Worm (Caenorhabditis elegans) whole organism, midembryonic: ENCODE data around the gene ZK381.2.

Experiments used
- cog-1 ChIP-seq: sonication (generic microtip); optimal IDR thresholded peaks from 2 replicates; lab custom pipeline; 2016; ENCODE audit warnings: missing genetic modification characterization, missing compliant biosample characterization
- flt-1 ChIP-seq: fragments of 200-800 bp; sonication (Bioruptor generic); IDR thresholded peaks from 2 replicates; pipeline ENCODE4 v1.3.6; 2022; ENCODE audit warnings: missing genetic modification characterization, missing compliant biosample characterization
- med-1 ChIP-seq: sonication (generic microtip); optimal IDR thresholded peaks from 2 replicates; lab custom pipeline; 2017; ENCODE audit warnings: missing genetic modification characterization, mild to moderate bottlenecking, missing compliant biosample characterization, antibody characterized with exemption, missing genetic modification reagents; ENCODE audit not compliant: insufficient read depth
- ref-1 ChIP-seq: fragments of 200-800 bp; sonication (Bioruptor generic); conservative IDR thresholded peaks from 2 replicates; pipeline ENCODE4 v1.3.6; 2022; ENCODE audit warnings: missing genetic modification reagents, missing genetic modification characterization, missing compliant biosample characterization
- ztf-23 ChIP-seq: fragments of 200-800 bp; sonication (Bioruptor generic); IDR thresholded peaks from 2 replicates; pipeline ENCODE4 v1.3.6; 2022; ENCODE audit warnings: missing genetic modification reagents, missing genetic modification characterization, missing compliant biosample characterization

- TF ChIP-seq ztf-23 (no peak), cog-1 (tag; lab: Kevin White, UChicago) (no peak), med-1 (GFP tag; lab: Kevin White, UChicago) (no peak), flt-1 (GFP tag; lab: Robert Waterston, UW) (no peak), ref-1 (no peak)
Observed at ce11 chrIV:6964508-6964907, 784 bp upstream of the ZK381.2 start, which contains the start of gene B0478.3.
